Worm (Caenorhabditis elegans) whole organism, L4 larva: Measurements from ENCODE around the gene C38C5.1.

Experiments
- F10B5.3 ChIP-seq: sonication (generic microtip); optimal IDR thresholded peaks from 2 replicates; lab custom pipeline; 2016; ENCODE audit warnings: mild to moderate bottlenecking, missing genetic modification characterization, missing compliant biosample characterization
- F26F4.8 ChIP-seq: fragments of 200-800 bp; sonication (Bioruptor generic); conservative IDR thresholded peaks from 2 replicates; pipeline ENCODE4 v1.3.6; 2022; ENCODE audit warnings: missing genetic modification characterization, missing compliant biosample characterization
- F37D6.2 ChIP-seq: sonication (generic microtip); optimal IDR thresholded peaks from 2 replicates; lab custom pipeline; 2016; ENCODE audit warnings: mild to moderate bottlenecking, missing genetic modification characterization, missing compliant biosample characterization
- F49E8.2 ChIP-seq: sonication (generic microtip); optimal IDR thresholded peaks from 2 replicates; lab custom pipeline; 2016; ENCODE audit warnings: missing compliant biosample characterization, mild to moderate bottlenecking, missing genetic modification characterization, borderline replicate concordance
- Y5F2A.4 ChIP-seq: fragments of 200-800 bp; sonication (Bioruptor generic); optimal IDR thresholded peaks from 2 replicates; lab custom pipeline; 2018; ENCODE audit warnings: mild to moderate bottlenecking, missing genetic modification characterization, missing compliant biosample characterization
- ama-1 ChIP-seq: fragments of 150-350 bp; optimal IDR thresholded peaks from 2 replicates; lab custom pipeline; 2014; ENCODE audit warnings: inconsistent platforms, mixed read lengths
- arid-1 ChIP-seq: fragments of 200-800 bp; sonication (Bioruptor generic); conservative IDR thresholded peaks from 2 replicates; pipeline ENCODE4 v1.3.6; 2022; ENCODE audit warnings: missing genetic modification reagents, missing genetic modification characterization, missing compliant biosample characterization
- ceh-20 ChIP-seq: fragments of 200-800 bp; sonication (Bioruptor generic); IDR thresholded peaks from 2 replicates; pipeline ENCODE4 v1.3.6; 2022; ENCODE audit warnings: missing genetic modification reagents, missing genetic modification characterization, missing compliant biosample characterization
- ceh-32 ChIP-seq: sonication (generic microtip); optimal IDR thresholded peaks from 2 replicates; lab custom pipeline; 2016; ENCODE audit warnings: mild to moderate bottlenecking, missing genetic modification characterization, missing compliant biosample characterization; ENCODE audit not compliant: poor library complexity
- daf-19 ChIP-seq: fragments of 200-800 bp; sonication (Bioruptor generic); conservative IDR thresholded peaks from 2 replicates; pipeline ENCODE4 v1.3.6; 2022; ENCODE audit warnings: missing genetic modification characterization, missing compliant biosample characterization
- daf-8 ChIP-seq: fragments of 200-800 bp; sonication (Bioruptor generic); IDR thresholded peaks from 2 replicates; pipeline ENCODE4 v1.3.6; 2022; ENCODE audit warnings: missing genetic modification characterization, missing compliant biosample characterization
- dmd-6 ChIP-seq: fragments of 200-800 bp; sonication (Bioruptor generic); IDR thresholded peaks from 2 replicates; pipeline ENCODE4 v1.3.6; 2022; ENCODE audit warnings: missing genetic modification reagents, missing genetic modification characterization, missing compliant biosample characterization
- duxl-1 ChIP-seq: sonication (generic microtip); optimal IDR thresholded peaks from 2 replicates; lab custom pipeline; 2016; ENCODE audit warnings: mild to moderate bottlenecking, missing genetic modification characterization, moderate library complexity, missing compliant biosample characterization; ENCODE audit not compliant: poor library complexity
- hif-1 ChIP-seq, 2 experiments: sonication (generic microtip); optimal IDR thresholded peaks; 2 replicates each; lab custom pipeline; 2016 to 2017; ENCODE audit warnings: missing compliant biosample characterization in 2 of 2, missing genetic modification characterization in 2 of 2, missing genetic modification reagents in 2 of 2, missing genotype in 2 of 2, mild to moderate bottlenecking in 1 of 2
- hlh-11 ChIP-seq: fragments of 200-800 bp; sonication (Bioruptor generic); optimal IDR thresholded peaks from 2 replicates; lab custom pipeline; 2018; ENCODE audit warnings: mild to moderate bottlenecking, missing genetic modification characterization, missing compliant biosample characterization
- hmg-1.1 ChIP-seq: fragments of 200-800 bp; sonication (Bioruptor generic); IDR thresholded peaks from 2 replicates; pipeline ENCODE4 v1.3.6; 2022; ENCODE audit warnings: missing genetic modification reagents, missing genetic modification characterization, missing compliant biosample characterization
- lim-7 ChIP-seq: fragments of 200-800 bp; sonication (Bioruptor generic); IDR thresholded peaks from 2 replicates; pipeline ENCODE4 v1.3.6; 2022; ENCODE audit warnings: missing genetic modification characterization, missing compliant biosample characterization
- lin-1 ChIP-seq: fragments of 200-800 bp; sonication (Bioruptor generic); IDR thresholded peaks from 2 replicates; pipeline ENCODE4 v1.3.6; 2022; ENCODE audit warnings: missing genetic modification reagents, missing genetic modification characterization, missing compliant biosample characterization
- lin-38 ChIP-seq: fragments of 200-800 bp; sonication (Bioruptor generic); IDR thresholded peaks from 2 replicates; pipeline ENCODE4 v1.3.6; 2022; ENCODE audit warnings: missing genetic modification reagents, missing genetic modification characterization, missing compliant biosample characterization
- lin-39 ChIP-seq: fragments of 150-350 bp; optimal IDR thresholded peaks from 2 replicates; lab custom pipeline; 2014; ENCODE audit warnings: missing biosample characterization, missing genetic modification reagents, missing genetic modification characterization
- lsy-2 ChIP-seq, 2 experiments: fragments of 150-350 bp in 1 of 2; sonication (generic microtip) in 1 of 2; optimal IDR thresholded peaks; 2 replicates each; lab custom pipeline; 2014 to 2017; ENCODE audit warnings: missing biosample characterization in 2 of 2, missing genetic modification characterization in 2 of 2
- madf-5 ChIP-seq, 2 experiments: fragments of 200-800 bp; sonication (Bioruptor generic); IDR thresholded peaks; 2 replicates each; pipeline ENCODE4 v1.3.6; 2022; ENCODE audit warnings: missing compliant biosample characterization in 2 of 2, missing genetic modification characterization in 2 of 2
- madf-9 ChIP-seq: fragments of 200-800 bp; sonication (Bioruptor generic); conservative IDR thresholded peaks from 2 replicates; pipeline ENCODE4 v1.3.6; 2022; ENCODE audit warnings: missing genetic modification reagents, missing genetic modification characterization, missing compliant biosample characterization
- mdl-1 ChIP-seq, 2 experiments: fragments of 150-350 bp in 1 of 2; sonication (generic microtip) in 1 of 2; optimal IDR thresholded peaks; 2 replicates each; lab custom pipeline; 2014 to 2017; ENCODE audit warnings: missing biosample characterization in 2 of 2, missing genetic modification characterization in 2 of 2
- mep-1 ChIP-seq: fragments of 150-350 bp; sonication (generic microtip); optimal IDR thresholded peaks from 3 replicates; lab custom pipeline; 2014; ENCODE audit warnings: missing biosample characterization, missing genetic modification characterization
- mes-2 ChIP-seq: sonication (generic microtip); optimal IDR thresholded peaks from 2 replicates; lab custom pipeline; 2016; ENCODE audit warnings: missing genotype, mild to moderate bottlenecking, missing genetic modification characterization, missing compliant biosample characterization; ENCODE audit not compliant: poor library complexity, severe bottlenecking
- mxl-2 ChIP-seq: fragments of 200-800 bp; sonication (Bioruptor generic); conservative IDR thresholded peaks from 2 replicates; pipeline ENCODE4 v1.3.6; 2022; ENCODE audit warnings: missing genetic modification reagents, missing genetic modification characterization, missing compliant biosample characterization
- mxl-3 ChIP-seq: fragments of 200-800 bp; sonication (Bioruptor generic); optimal IDR thresholded peaks from 2 replicates; lab custom pipeline; 2018; ENCODE audit warnings: mild to moderate bottlenecking, missing genetic modification characterization, missing compliant biosample characterization
- nhr-25 ChIP-seq: sonication (generic microtip); optimal IDR thresholded peaks from 2 replicates; lab custom pipeline; 2017; ENCODE audit warnings: missing genetic modification characterization, mild to moderate bottlenecking, missing compliant biosample characterization, antibody characterized with exemption, moderate library complexity, borderline replicate concordance; ENCODE audit not compliant: insufficient read depth
- nhr-28 ChIP-seq: fragments of 150-350 bp; optimal IDR thresholded peaks from 2 replicates; lab custom pipeline; 2014; ENCODE audit warnings: missing biosample characterization, missing genetic modification characterization
- nhr-48 ChIP-seq: sonication (generic microtip); optimal IDR thresholded peaks from 2 replicates; lab custom pipeline; 2016; ENCODE audit warnings: mild to moderate bottlenecking, missing genetic modification characterization, missing compliant biosample characterization
- php-3 ChIP-seq: fragments of 200-800 bp; sonication (Bioruptor generic); IDR thresholded peaks from 2 replicates; pipeline ENCODE4 v1.3.6; 2022; ENCODE audit warnings: missing genetic modification reagents, missing genetic modification characterization, missing compliant biosample characterization
- pqm-1 ChIP-seq: sonication (generic microtip); optimal IDR thresholded peaks from 2 replicates; lab custom pipeline; 2017; ENCODE audit warnings: missing biosample characterization, missing genetic modification characterization
- rbr-2 ChIP-seq: sonication (generic microtip); optimal IDR thresholded peaks from 2 replicates; lab custom pipeline; 2016; ENCODE audit warnings: missing genotype, missing genetic modification characterization, missing compliant biosample characterization
- set-16 ChIP-seq: fragments of 200-800 bp; sonication (Bioruptor generic); IDR thresholded peaks from 2 replicates; pipeline ENCODE4 v1.3.6; 2022; ENCODE audit warnings: missing genetic modification reagents, missing genetic modification characterization, missing compliant biosample characterization
- spr-3 ChIP-seq: fragments of 200-800 bp; sonication (Bioruptor generic); optimal IDR thresholded peaks from 2 replicates; lab custom pipeline; 2018; ENCODE audit warnings: mild to moderate bottlenecking, missing genetic modification characterization, missing compliant biosample characterization
- tra-1 ChIP-seq: fragments of 200-800 bp; sonication (Bioruptor generic); IDR thresholded peaks from 2 replicates; pipeline ENCODE4 v1.3.6; 2022; ENCODE audit warnings: missing genetic modification reagents, missing genetic modification characterization, missing compliant biosample characterization
- unc-62 ChIP-seq, 3 experiments: fragments of 150-350 bp in 1 of 3; sonication (generic microtip); optimal IDR thresholded peaks in 2 of 3; peaks in 1 of 3; 1 replicate in 1 of 3; 2 replicates in 2 of 3; lab custom pipeline; 2014 to 2017; ENCODE audit warnings: missing biosample characterization in 3 of 3, missing genetic modification characterization in 3 of 3, missing genetic modification reagents in 3 of 3, missing genotype in 1 of 3
- zip-11 ChIP-seq: fragments of 200-800 bp; sonication (Bioruptor generic); IDR thresholded peaks from 2 replicates; pipeline ENCODE4 v1.3.6; 2022; ENCODE audit warnings: missing genetic modification characterization, missing compliant biosample characterization

C38C5.1 gene

DNA sequence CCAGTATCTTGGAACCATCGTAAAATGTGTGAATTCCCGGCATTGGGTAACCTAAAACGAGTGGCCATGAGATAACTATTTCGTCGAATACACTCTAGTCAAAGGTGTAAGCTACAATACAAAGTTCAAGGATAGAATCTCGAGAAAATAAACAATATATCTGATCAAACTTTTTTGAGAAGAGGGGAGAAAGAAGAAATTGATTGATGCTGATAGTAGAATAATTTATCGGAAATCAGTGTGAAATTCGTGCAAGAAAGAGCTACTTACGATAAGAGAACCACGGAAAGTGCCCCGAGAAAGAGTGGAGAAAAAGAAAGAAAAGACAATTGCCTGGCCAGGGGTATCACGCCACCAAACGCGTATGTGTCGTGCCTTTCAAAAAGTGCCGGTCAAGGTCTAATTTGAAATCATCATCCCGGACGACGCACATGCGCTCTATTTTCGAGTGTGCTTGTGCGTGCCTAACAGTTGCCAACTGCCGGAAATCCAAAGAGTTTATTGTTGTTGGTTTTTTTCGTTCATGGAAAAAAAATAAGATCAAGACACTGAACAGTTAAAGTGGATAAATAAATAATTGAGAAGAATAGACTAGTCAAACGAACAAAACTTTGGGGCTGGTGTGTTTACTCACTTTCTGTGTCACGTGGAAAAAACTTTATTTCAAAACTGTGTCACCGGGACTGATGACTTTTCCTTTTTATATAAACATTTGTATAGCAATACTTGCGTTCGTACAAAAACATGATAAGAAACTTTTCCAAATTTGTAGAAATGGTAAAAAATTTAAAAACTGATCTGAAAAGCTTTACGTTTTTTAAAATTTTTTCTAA lies 34.9 kb upstream of the C38C5.1 start, which contains the start of gene mboa-3 (continued):
- TF ChIP-seq tra-1 (GFP tag; lab: Robert Waterston, UW), result 0 out of 2 replicates have a peak, but pooled peaks have one; percentile 22
- TF ChIP-seq hlh-11 (tag; lab: Kevin White, UChicago), result peak; percentile 70
- TF ChIP-seq F37D6.2 (tag; lab: Kevin White, UChicago), result no peak
- TF ChIP-seq madf-9 (GFP tag; lab: Robert Waterston, UW), result 0 out of 2 replicates have a peak, but pooled peaks have one; percentile 28
- peak in 1 of 2 experiments; percentile 87 for TF ChIP-seq unc-62 (GFP tag; optimal IDR thresholded peaks at IDR 0.05 in 1 of 2; lab: Kevin White, UChicago)
- TF ChIP-seq unc-62 (tag; optimal IDR thresholded peaks at IDR 0.05; lab: Kevin White, UChicago), result no peak
- TF ChIP-seq ceh-20, result 0 out of 2 replicates have a peak, but pooled peaks have one; percentile 15
- peak; percentile 64 for TF ChIP-seq mxl-3 (GFP tag; lab: Kevin White, UChicago)
- TF ChIP-seq mep-1 (tag; lab: Kevin White, UChicago), result peak; percentile 8
- TF ChIP-seq pqm-1 (tag; lab: Kevin White, UChicago), result peak; percentile 17
- peak; percentile 76 for TF ChIP-seq dmd-6 (GFP tag; lab: Robert Waterston, UW)
- TF ChIP-seq F10B5.3, result no peak
- no peak for TF ChIP-seq F26F4.8 (GFP tag; lab: Robert Waterston, UW)
- TF ChIP-seq hmg-1.1 (GFP tag; lab: Robert Waterston, UW), result 0 out of 2 replicates have a peak, but pooled peaks have one; percentile 10

DNA sequence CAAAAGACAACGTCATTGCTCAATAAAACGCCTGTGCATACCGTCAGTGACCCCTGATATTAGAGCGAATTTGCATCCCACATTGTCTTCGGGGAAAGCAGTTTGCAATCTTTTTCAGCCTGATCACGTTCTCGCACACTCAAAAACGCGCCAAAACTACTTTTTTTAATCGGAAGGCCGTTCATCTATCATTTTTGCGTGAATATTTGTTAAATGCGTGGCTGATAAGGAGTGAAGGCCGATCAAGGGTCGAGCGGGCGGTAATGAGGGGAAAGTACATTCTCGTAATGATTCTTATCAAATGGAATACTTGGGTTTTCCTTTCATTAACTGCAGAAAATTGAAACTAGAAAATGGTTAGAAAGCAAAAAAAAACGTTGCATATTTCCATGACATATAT lies 33.6 kb upstream of the C38C5.1 start:
- peak; percentile 79 for TF ChIP-seq hlh-11 (tag; lab: Kevin White, UChicago)
- TF ChIP-seq F49E8.2 (tag; lab: Kevin White, UChicago), result no peak
- peak; percentile 12 for TF ChIP-seq mes-2 (tag; lab: Kevin White, UChicago)
- no peak for TF ChIP-seq zip-11 (GFP tag; lab: Robert Waterston, UW)
- TF ChIP-seq arid-1 (GFP tag; lab: Robert Waterston, UW), result no peak
- peak in 1 of 2 experiments; percentile 63 for TF ChIP-seq mdl-1 (tag; optimal IDR thresholded peaks at IDR 0.05; lab: Kevin White, UChicago)
- TF ChIP-seq duxl-1, result no peak
- no peak for TF ChIP-seq ceh-20
- TF ChIP-seq pqm-1 (tag; lab: Kevin White, UChicago), result peak; percentile 49
- peak; percentile 46 for TF ChIP-seq nhr-25 (tag; lab: Kevin White, UChicago)
- 0 out of 2 replicates have a peak, but pooled peaks have one; percentile 15 for TF ChIP-seq lin-1 (GFP tag; lab: Robert Waterston, UW)
- peak; percentile 50 for TF ChIP-seq nhr-28 (tag; lab: Kevin White, UChicago)
- TF ChIP-seq rbr-2 (tag; lab: Kevin White, UChicago), result no peak
- 0 out of 2 replicates have a peak, but pooled peaks have one; percentile 41 for TF ChIP-seq tra-1 (GFP tag; lab: Robert Waterston, UW)
- peak; percentile 68 for TF ChIP-seq dmd-6 (GFP tag; lab: Robert Waterston, UW)
- peak; percentile 75 for TF ChIP-seq mxl-3 (GFP tag; lab: Kevin White, UChicago)
- TF ChIP-seq nhr-48 (tag; lab: Kevin White, UChicago), result peak; percentile 27
- TF ChIP-seq madf-5 (GFP tag; IDR thresholded peaks at IDR 0.05; lab: Robert Waterston, UW), result no peak
- peak in 1 of 2 experiments; percentile 24 for TF ChIP-seq hif-1 (tag; optimal IDR thresholded peaks at IDR 0.05; lab: Kevin White, UChicago)
- no peak for TF ChIP-seq mxl-2
- no peak for TF ChIP-seq spr-3 (GFP tag; lab: Kevin White, UChicago)
- peak; percentile 48; the same call in 1 of the 2 replicates for TF ChIP-seq php-3 (GFP tag; lab: Robert Waterston, UW)

DNA sequence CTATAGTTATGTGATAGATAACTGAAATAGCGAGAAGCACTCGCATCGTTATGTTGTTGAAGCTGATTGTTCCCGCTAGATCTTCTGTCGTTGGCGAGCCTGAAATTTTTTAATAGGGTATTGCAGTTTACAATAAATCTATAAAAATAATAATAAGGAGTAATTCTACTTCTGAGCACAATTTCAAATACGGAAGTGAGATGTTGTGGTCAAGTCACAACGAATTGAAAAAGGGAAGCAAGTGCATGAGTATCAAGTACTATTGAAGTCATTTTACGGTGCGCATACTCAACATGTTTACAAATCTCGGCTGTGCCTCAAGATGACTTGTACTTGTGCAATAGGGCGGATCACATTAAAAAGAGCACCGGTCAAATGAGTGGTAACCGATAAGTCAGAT lies 19.4 kb upstream of the C38C5.1 start, which contains the start of gene lgx-1:
Gene lgx-1, minus strand, starts transcription at position 101 of the 400 bp plus-strand sequence.
- no peak for TF ChIP-seq Y5F2A.4
- no peak for TF ChIP-seq lin-39 (tag; lab: Kevin White, UChicago)
- no peak for TF ChIP-seq tra-1 (GFP tag; lab: Robert Waterston, UW)
- TF ChIP-seq ama-1 (lab: Kevin White, UChicago), result no peak
- TF ChIP-seq lim-7 (GFP tag; lab: Robert Waterston, UW), result no peak
- TF ChIP-seq nhr-48 (tag; lab: Kevin White, UChicago), result no peak
- no peak for TF ChIP-seq lsy-2 (tag; optimal IDR thresholded peaks at IDR 0.05; lab: Kevin White, UChicago)
- no peak for TF ChIP-seq daf-19 (GFP tag; lab: Robert Waterston, UW)
- TF ChIP-seq set-16, result no peak
- TF ChIP-seq daf-8 (GFP tag; lab: Robert Waterston, UW), result no peak
- TF ChIP-seq lin-38, result no peak
- TF ChIP-seq ceh-32 (tag; lab: Kevin White, UChicago), result no peak
- TF ChIP-seq rbr-2 (tag; lab: Kevin White, UChicago), result no peak
